Worm (Caenorhabditis elegans) whole organism, young adult: ENCODE results near the gene ZK643.2.

ENCODE experiments used
- B0019.2 ChIP-seq: fragments of 200-800 bp; sonication (Bioruptor generic); conservative IDR thresholded peaks from 2 replicates; pipeline ENCODE4 v1.3.6; 2022; ENCODE audit warnings: missing genetic modification reagents, missing genetic modification characterization, missing compliant biosample characterization
- B0035.1 ChIP-seq: sonication (generic microtip); optimal IDR thresholded peaks from 2 replicates; lab custom pipeline; 2016; ENCODE audit warnings: missing genetic modification characterization, mild to moderate bottlenecking, missing compliant biosample characterization, missing genotype, missing genetic modification reagents
- B0261.1 ChIP-seq: sonication (generic microtip); optimal IDR thresholded peaks from 2 replicates; lab custom pipeline; 2016; ENCODE audit warnings: mild to moderate bottlenecking, missing genetic modification characterization, moderate library complexity, missing compliant biosample characterization
- C06A6.2 ChIP-seq: fragments of 200-800 bp; sonication (Bioruptor generic); conservative IDR thresholded peaks from 2 replicates; pipeline ENCODE4 v1.3.6; 2022; ENCODE audit warnings: missing genetic modification characterization, missing compliant biosample characterization
- C17E4.6 ChIP-seq: fragments of 200-800 bp; sonication (Bioruptor generic); IDR thresholded peaks from 2 replicates; pipeline ENCODE4 v1.3.6; 2022; ENCODE audit warnings: missing genetic modification reagents, missing genetic modification characterization, missing compliant biosample characterization
- D2030.7 ChIP-seq: fragments of 200-800 bp; sonication (Bioruptor generic); IDR thresholded peaks from 2 replicates; pipeline ENCODE4 v1.3.6; 2022; ENCODE audit warnings: missing genetic modification reagents, missing genetic modification characterization, missing compliant biosample characterization
- F23B12.7 ChIP-seq: sonication (generic microtip); optimal IDR thresholded peaks from 2 replicates; lab custom pipeline; 2017; ENCODE audit warnings: missing genetic modification characterization, mild to moderate bottlenecking, missing compliant biosample characterization, antibody characterized with exemption, moderate library complexity; ENCODE audit not compliant: insufficient read depth
- F37B4.10 ChIP-seq: fragments of 200-800 bp; sonication (Bioruptor generic); IDR thresholded peaks from 2 replicates; pipeline ENCODE4 v1.3.6; 2022; ENCODE audit warnings: missing genetic modification characterization, missing compliant biosample characterization
- F49E8.2 ChIP-seq: sonication (generic microtip); optimal IDR thresholded peaks from 3 replicates; lab custom pipeline; 2017; ENCODE audit warnings: missing genetic modification characterization, mild to moderate bottlenecking, missing compliant biosample characterization, antibody characterized with exemption, moderate library complexity; ENCODE audit not compliant: insufficient read depth
- F55B11.4 ChIP-seq: sonication (generic microtip); optimal IDR thresholded peaks from 2 replicates; lab custom pipeline; 2016; ENCODE audit warnings: missing compliant biosample characterization, missing genetic modification characterization, borderline replicate concordance; ENCODE audit not compliant: insufficient read depth
- K11D2.4 ChIP-seq: fragments of 200-800 bp; sonication (Bioruptor generic); IDR thresholded peaks from 2 replicates; pipeline ENCODE4 v1.3.6; 2022; ENCODE audit warnings: missing genetic modification reagents, missing genetic modification characterization, missing compliant biosample characterization
- K12H6.12 ChIP-seq: fragments of 200-800 bp; sonication (Bioruptor generic); optimal IDR thresholded peaks from 2 replicates; lab custom pipeline; 2018; ENCODE audit warnings: mild to moderate bottlenecking, missing genetic modification characterization, missing compliant biosample characterization
- T07F8.4 ChIP-seq: sonication (generic microtip); optimal IDR thresholded peaks from 2 replicates; lab custom pipeline; 2016; ENCODE audit warnings: mild to moderate bottlenecking, missing genetic modification characterization, moderate library complexity, missing compliant biosample characterization
- T26A5.8 ChIP-seq: sonication (generic microtip); optimal IDR thresholded peaks from 2 replicates; lab custom pipeline; 2016; ENCODE audit warnings: missing genetic modification characterization, missing compliant biosample characterization
- Y67H2A.10 ChIP-seq: fragments of 200-800 bp; sonication (Bioruptor generic); conservative IDR thresholded peaks from 2 replicates; pipeline ENCODE4 v1.3.6; 2022; ENCODE audit warnings: missing genetic modification reagents, missing genetic modification characterization, missing compliant biosample characterization
- Y79H2A.3 ChIP-seq: fragments of 200-800 bp; sonication (Bioruptor generic); conservative IDR thresholded peaks from 2 replicates; pipeline ENCODE4 v1.3.6; 2022; ENCODE audit warnings: missing genetic modification reagents, missing genetic modification characterization, missing compliant biosample characterization
- ZK185.1 ChIP-seq: sonication (generic microtip); optimal IDR thresholded peaks from 2 replicates; lab custom pipeline; 2016; ENCODE audit warnings: mild to moderate bottlenecking, missing genetic modification characterization, missing compliant biosample characterization; ENCODE audit not compliant: poor library complexity, severe bottlenecking
- ama-1 ChIP-seq, 3 experiments: fragments of 150-350 bp in 1 of 3; sonication (generic microtip) in 2 of 3; optimal IDR thresholded peaks; 2 replicates each; lab custom pipeline; 2014 to 2018; ENCODE audit warnings: missing biosample characterization in 2 of 3, missing genetic modification characterization in 2 of 3, missing genetic modification reagents in 2 of 3
- bed-1 ChIP-seq: fragments of 200-800 bp; sonication (Bioruptor generic); IDR thresholded peaks from 2 replicates; pipeline ENCODE4 v1.3.6; 2022; ENCODE audit warnings: missing genetic modification reagents, missing genetic modification characterization, missing compliant biosample characterization
- ceh-27 ChIP-seq: fragments of 200-800 bp; sonication (Bioruptor generic); optimal IDR thresholded peaks from 2 replicates; lab custom pipeline; 2018; ENCODE audit warnings: mild to moderate bottlenecking, missing genetic modification characterization, moderate library complexity, missing compliant biosample characterization
- ceh-91 ChIP-seq: fragments of 200-800 bp; sonication (Bioruptor generic); IDR thresholded peaks from 2 replicates; pipeline ENCODE4 v1.3.6; 2022; ENCODE audit warnings: missing genetic modification reagents, missing genetic modification characterization, missing compliant biosample characterization
- efl-1 ChIP-seq: fragments of 150-350 bp; optimal IDR thresholded peaks from 2 replicates; lab custom pipeline; 2014; ENCODE audit warnings: missing biosample characterization, missing genetic modification reagents, missing genetic modification characterization
- egl-18 ChIP-seq: fragments of 200-800 bp; sonication (Bioruptor generic); IDR thresholded peaks from 2 replicates; pipeline ENCODE4 v1.3.6; 2022; ENCODE audit warnings: missing genetic modification reagents, missing genetic modification characterization, missing compliant biosample characterization
- fkh-3 ChIP-seq: sonication (generic microtip); optimal IDR thresholded peaks from 2 replicates; lab custom pipeline; 2016; ENCODE audit warnings: mild to moderate bottlenecking, missing genetic modification characterization, missing compliant biosample characterization
- hlh-12 ChIP-seq: sonication (generic microtip); optimal IDR thresholded peaks from 2 replicates; lab custom pipeline; 2016; ENCODE audit warnings: missing genetic modification characterization, missing compliant biosample characterization
- hmg-20 ChIP-seq: fragments of 200-800 bp; sonication (Bioruptor generic); IDR thresholded peaks from 2 replicates; pipeline ENCODE4 v1.3.6; 2022; ENCODE audit warnings: missing genetic modification reagents, missing genetic modification characterization, missing compliant biosample characterization
- lin-35 ChIP-seq, 3 experiments: fragments of 150-350 bp in 2 of 3; sonication (generic microtip) in 1 of 3; optimal IDR thresholded peaks; 2 replicates each; lab custom pipeline; 2014 to 2018; ENCODE audit warnings: missing biosample characterization in 3 of 3, missing genetic modification characterization in 3 of 3, missing genetic modification reagents in 3 of 3
- lsl-1 ChIP-seq: fragments of 200-800 bp; sonication (Bioruptor generic); optimal IDR thresholded peaks from 2 replicates; lab custom pipeline; 2018; ENCODE audit warnings: mild to moderate bottlenecking, missing genetic modification characterization, moderate library complexity, missing compliant biosample characterization
- lsy-27 ChIP-seq: sonication (generic microtip); optimal IDR thresholded peaks from 2 replicates; lab custom pipeline; 2017; ENCODE audit warnings: missing genetic modification characterization, mild to moderate bottlenecking, missing compliant biosample characterization, antibody characterized with exemption, missing genotype, borderline replicate concordance; ENCODE audit not compliant: insufficient read depth
- madf-8 ChIP-seq: fragments of 200-800 bp; sonication (Bioruptor generic); conservative IDR thresholded peaks from 2 replicates; pipeline ENCODE4 v1.3.6; 2022; ENCODE audit warnings: missing genetic modification reagents, missing genetic modification characterization, missing compliant biosample characterization
- mel-28 ChIP-seq: sonication (generic microtip); optimal IDR thresholded peaks from 2 replicates; lab custom pipeline; 2016; ENCODE audit warnings: borderline replicate concordance, mild to moderate bottlenecking, missing genetic modification characterization, missing compliant biosample characterization
- nfya-1 ChIP-seq: sonication (generic microtip); optimal IDR thresholded peaks from 2 replicates; lab custom pipeline; 2017; ENCODE audit warnings: antibody characterized with exemption, missing compliant biosample characterization, missing genetic modification characterization, borderline replicate concordance; ENCODE audit not compliant: insufficient read depth
- nfyb-1 ChIP-seq: fragments of 200-800 bp; sonication (Bioruptor generic); IDR thresholded peaks from 2 replicates; pipeline ENCODE4 v1.3.6; 2022; ENCODE audit warnings: missing genetic modification reagents, missing genetic modification characterization, missing compliant biosample characterization
- nhr-179 ChIP-seq: sonication (generic microtip); optimal IDR thresholded peaks from 2 replicates; lab custom pipeline; 2016; ENCODE audit warnings: mild to moderate bottlenecking, missing genetic modification characterization, missing compliant biosample characterization
- nhr-80 ChIP-seq: sonication (generic microtip); optimal IDR thresholded peaks from 2 replicates; lab custom pipeline; 2016; ENCODE audit warnings: missing genetic modification characterization, missing compliant biosample characterization
- sdz-38 ChIP-seq: sonication (generic microtip); optimal IDR thresholded peaks from 2 replicates; lab custom pipeline; 2016; ENCODE audit warnings: missing genotype, missing genetic modification characterization, missing compliant biosample characterization
- sea-2 ChIP-seq: fragments of 200-800 bp; sonication (Bioruptor generic); IDR thresholded peaks from 2 replicates; pipeline ENCODE4 v1.3.6; 2022; ENCODE audit warnings: missing genetic modification characterization, missing compliant biosample characterization
- snpc-1.1 ChIP-seq: sonication (generic microtip); optimal IDR thresholded peaks from 2 replicates; lab custom pipeline; 2017; ENCODE audit warnings: missing genetic modification characterization, mild to moderate bottlenecking, missing compliant biosample characterization, antibody characterized with exemption, moderate library complexity, missing genotype, missing genetic modification reagents; ENCODE audit not compliant: insufficient read depth
- snpc-1.3 ChIP-seq: sonication (generic microtip); optimal IDR thresholded peaks from 2 replicates; lab custom pipeline; 2017; ENCODE audit warnings: missing genetic modification characterization, mild to moderate bottlenecking, missing compliant biosample characterization, antibody characterized with exemption, moderate library complexity, missing genotype, missing genetic modification reagents; ENCODE audit not compliant: insufficient read depth
- sptf-2 ChIP-seq: fragments of 200-800 bp; sonication (Bioruptor generic); optimal IDR thresholded peaks from 2 replicates; lab custom pipeline; 2018; ENCODE audit warnings: mild to moderate bottlenecking, missing genetic modification characterization, missing compliant biosample characterization
- tbp1 ChIP-seq: fragments of 200-800 bp; sonication (Bioruptor generic); optimal IDR thresholded peaks from 2 replicates; lab custom pipeline; 2018; ENCODE audit warnings: mild to moderate bottlenecking, missing genetic modification characterization, missing compliant biosample characterization
- tbx-9 ChIP-seq: sonication (generic microtip); optimal IDR thresholded peaks from 2 replicates; lab custom pipeline; 2016; ENCODE audit warnings: borderline replicate concordance, missing genetic modification characterization, inconsistent platforms, missing compliant biosample characterization
- tlf-1 ChIP-seq: fragments of 200-800 bp; sonication (Bioruptor generic); optimal IDR thresholded peaks from 2 replicates; lab custom pipeline; 2018; ENCODE audit warnings: mild to moderate bottlenecking, missing genetic modification characterization, missing compliant biosample characterization
- zfh-2 ChIP-seq: fragments of 200-800 bp; sonication (Bioruptor generic); conservative IDR thresholded peaks from 2 replicates; pipeline ENCODE4 v1.3.6; 2022; ENCODE audit warnings: missing genetic modification reagents, missing genetic modification characterization, missing compliant biosample characterization
- ztf-22 ChIP-seq: fragments of 200-800 bp; sonication (Bioruptor generic); optimal IDR thresholded peaks from 2 replicates; lab custom pipeline; 2018; ENCODE audit warnings: mild to moderate bottlenecking, missing genetic modification characterization, moderate library complexity, missing compliant biosample characterization
- ztf-28 ChIP-seq: fragments of 200-800 bp; sonication (Bioruptor generic); IDR thresholded peaks from 2 replicates; pipeline ENCODE4 v1.3.6; 2022; ENCODE audit warnings: missing genetic modification reagents, missing genetic modification characterization, missing compliant biosample characterization
- ztf-3 ChIP-seq: fragments of 200-800 bp; sonication (Bioruptor generic); optimal IDR thresholded peaks from 2 replicates; lab custom pipeline; 2018; ENCODE audit warnings: mild to moderate bottlenecking, missing genetic modification characterization, missing compliant biosample characterization

Gene ZK643.2

DNA sequence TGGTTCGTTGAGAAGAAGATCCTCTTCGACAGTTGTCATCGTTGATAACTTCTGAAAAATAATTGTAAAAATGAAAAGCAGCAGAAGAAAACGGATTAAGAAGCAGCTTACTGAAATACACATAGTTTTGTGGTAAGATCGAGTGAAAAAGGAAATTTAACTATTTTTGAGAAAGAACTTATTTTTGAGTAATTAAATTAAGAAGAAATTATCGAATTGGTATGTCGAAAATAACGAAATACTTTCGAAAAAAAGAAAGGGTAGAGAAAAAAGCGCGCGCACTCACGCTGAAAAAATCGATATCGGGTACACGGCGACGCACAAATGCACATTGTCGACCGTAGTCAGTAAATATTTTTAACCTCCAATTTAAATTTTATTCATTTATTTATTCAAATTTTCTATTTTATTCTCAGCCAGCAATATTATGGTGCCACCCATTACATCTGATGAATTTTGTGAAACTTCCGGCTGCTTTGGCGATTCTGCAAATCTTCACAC is at the start of gene ZK643.2, which contains the start of gene ZK643.5:
TSS of gene ZK643.2 (plus strand) at position 395 of the 501 bp plus-strand sequence.
TSS of gene ZK643.5 (minus strand) at position 51 of the 501 bp plus-strand sequence.
- TF ChIP-seq ztf-22 (GFP tag; lab: Kevin White, UChicago) (no peak), snpc-1.1 (peak; percentile 26), ZK185.1 (tag; lab: Kevin White, UChicago) (no peak), B0035.1 (tag; lab: Kevin White, UChicago) (no peak), B0261.1 (tag; lab: Kevin White, UChicago) (no peak), lin-35 (GFP tag; optimal IDR thresholded peaks at IDR 0.05; lab: Kevin White, UChicago) (peak in 1 of 3 experiments; percentile 76), nhr-80 (tag; lab: Kevin White, UChicago) (no peak), F49E8.2 (tag; lab: Kevin White, UChicago) (no peak), B0019.2 (GFP tag; lab: Robert Waterston, UW) (no peak), tlf-1 (GFP tag; lab: Kevin White, UChicago) (no peak), D2030.7 (peak; percentile 45; the same call in 1 of the 2 replicates), tbp1 (GFP tag; lab: Kevin White, UChicago) (peak; percentile 36), ceh-27 (GFP tag; lab: Kevin White, UChicago) (peak; percentile 22), snpc-1.3 (peak; percentile 71), C17E4.6 (GFP tag; lab: Robert Waterston, UW) (no peak), lsl-1 (peak; percentile 74), Y79H2A.3 (GFP tag; lab: Robert Waterston, UW) (no peak), madf-8 (GFP tag; lab: Robert Waterston, UW) (peak; percentile 51), nfya-1 (tag; lab: Kevin White, UChicago) (no peak), Y67H2A.10 (GFP tag; lab: Robert Waterston, UW) (no peak), zfh-2 (no peak), sdz-38 (tag; lab: Kevin White, UChicago) (no peak), hmg-20 (GFP tag; lab: Robert Waterston, UW) (no peak), fkh-3 (tag; lab: Kevin White, UChicago) (no peak), ama-1 (optimal IDR thresholded peaks at IDR 0.05; lab: Kevin White, UChicago) (no peak), ama-1 (GFP tag; optimal IDR thresholded peaks at IDR 0.05; lab: Kevin White, UChicago) (peak in 1 of 2 experiments; percentile 64), egl-18 (GFP tag; lab: Robert Waterston, UW) (no peak), nhr-179 (tag; lab: Kevin White, UChicago) (no peak), K11D2.4 (GFP tag; lab: Robert Waterston, UW) (no peak), F37B4.10 (GFP tag; lab: Robert Waterston, UW) (no peak), F23B12.7 (tag; lab: Kevin White, UChicago) (peak; percentile 36), K12H6.12 (no peak), ceh-91 (GFP tag; lab: Robert Waterston, UW) (no peak), C06A6.2 (GFP tag; lab: Robert Waterston, UW) (no peak), hlh-12 (tag; lab: Kevin White, UChicago) (no peak), efl-1 (GFP tag; lab: Kevin White, UChicago) (peak; percentile 82), mel-28 (tag; lab: Kevin White, UChicago) (no peak), lsy-27 (tag; lab: Kevin White, UChicago) (no peak), bed-1 (no peak), ztf-28 (GFP tag; lab: Robert Waterston, UW) (no peak), nfyb-1 (0 out of 2 replicates have a peak, but pooled peaks have one; percentile 11), sptf-2 (GFP tag; lab: Kevin White, UChicago) (no peak), T26A5.8 (tag; lab: Kevin White, UChicago) (no peak), F55B11.4 (no peak), sea-2 (GFP tag; lab: Robert Waterston, UW) (no peak), tbx-9 (no peak), T07F8.4 (tag; lab: Kevin White, UChicago) (no peak), ztf-3 (GFP tag; lab: Kevin White, UChicago) (no peak)
